Worm (Caenorhabditis elegans) whole organism, midembryonic: ENCODE measurements around the gene pmp-2.

ENCODE experiments used
- T22C8.4 ChIP-seq: fragments of 200-800 bp; sonication (Bioruptor generic); IDR thresholded peaks from 2 replicates; pipeline ENCODE4 v1.3.6; 2022; ENCODE audit warnings: missing genetic modification characterization, missing compliant biosample characterization
- cog-1 ChIP-seq: sonication (generic microtip); optimal IDR thresholded peaks from 2 replicates; lab custom pipeline; 2016; ENCODE audit warnings: missing genetic modification characterization, missing compliant biosample characterization
- flt-1 ChIP-seq: fragments of 200-800 bp; sonication (Bioruptor generic); IDR thresholded peaks from 2 replicates; pipeline ENCODE4 v1.3.6; 2022; ENCODE audit warnings: missing genetic modification characterization, missing compliant biosample characterization
- klf-2 ChIP-seq: fragments of 200-800 bp; sonication (Bioruptor generic); conservative IDR thresholded peaks from 2 replicates; pipeline ENCODE4 v1.3.6; 2022; ENCODE audit warnings: missing genetic modification reagents, missing genetic modification characterization, missing compliant biosample characterization
- med-1 ChIP-seq: sonication (generic microtip); optimal IDR thresholded peaks from 2 replicates; lab custom pipeline; 2017; ENCODE audit warnings: missing genetic modification characterization, mild to moderate bottlenecking, missing compliant biosample characterization, antibody characterized with exemption, missing genetic modification reagents; ENCODE audit not compliant: insufficient read depth
- ref-1 ChIP-seq: fragments of 200-800 bp; sonication (Bioruptor generic); conservative IDR thresholded peaks from 2 replicates; pipeline ENCODE4 v1.3.6; 2022; ENCODE audit warnings: missing genetic modification reagents, missing genetic modification characterization, missing compliant biosample characterization
- tab-1 ChIP-seq: fragments of 200-800 bp; sonication (Bioruptor generic); IDR thresholded peaks from 2 replicates; pipeline ENCODE4 v1.3.6; 2022; ENCODE audit warnings: missing genetic modification characterization, missing compliant biosample characterization
- ztf-23 ChIP-seq: fragments of 200-800 bp; sonication (Bioruptor generic); IDR thresholded peaks from 2 replicates; pipeline ENCODE4 v1.3.6; 2022; ENCODE audit warnings: missing genetic modification reagents, missing genetic modification characterization, missing compliant biosample characterization
- ztf-29 ChIP-seq: fragments of 200-800 bp; sonication (Bioruptor generic); IDR thresholded peaks from 2 replicates; pipeline ENCODE4 v1.3.6; 2022; ENCODE audit warnings: missing genetic modification reagents, missing genetic modification characterization, missing compliant biosample characterization

- TF ChIP-seq tab-1 = no peak
- TF ChIP-seq ref-1 (GFP tag; lab: Robert Waterston, UW) = no peak
- no peak for TF ChIP-seq klf-2 (GFP tag; lab: Robert Waterston, UW)
- TF ChIP-seq T22C8.4 (GFP tag; lab: Robert Waterston, UW) = no peak
- no peak for TF ChIP-seq ztf-23 (GFP tag; lab: Robert Waterston, UW)
- TF ChIP-seq cog-1 (tag; lab: Kevin White, UChicago) = no peak
- TF ChIP-seq flt-1 (GFP tag; lab: Robert Waterston, UW) = no peak
- TF ChIP-seq med-1 = no peak
- no peak for TF ChIP-seq ztf-29 (GFP tag; lab: Robert Waterston, UW)
Observed at ce11 chrII:6876957-6877356, 10.6 kb downstream of the pmp-2 start, which contains the start of gene slc-36.5.
